Worm (Caenorhabditis elegans) whole organism, mixed stage, embryonic: Measurements from ENCODE around the gene arl-6.

Source experiments
- M03D4.4 ChIP-seq: sonication (generic microtip); optimal IDR thresholded peaks from 2 replicates; lab custom pipeline; 2017; ENCODE audit warnings: mild to moderate bottlenecking, missing genetic modification characterization, missing compliant biosample characterization
- bed-3 ChIP-seq: fragments of 200-800 bp; sonication (Bioruptor generic); optimal IDR thresholded peaks from 3 replicates; lab custom pipeline; 2018; ENCODE audit warnings: mild to moderate bottlenecking, missing genetic modification characterization, moderate library complexity, missing compliant biosample characterization
- blmp-1 ChIP-seq: fragments of 150-350 bp; optimal IDR thresholded peaks from 2 replicates; lab custom pipeline; 2014; ENCODE audit warnings: missing biosample characterization, missing genetic modification characterization
- ceh-39 ChIP-seq: fragments of 150-350 bp; optimal IDR thresholded peaks from 2 replicates; lab custom pipeline; 2014; ENCODE audit warnings: missing biosample characterization, missing genetic modification characterization
- ceh-43 ChIP-seq: fragments of 200-800 bp; sonication (Bioruptor generic); optimal IDR thresholded peaks from 2 replicates; lab custom pipeline; 2018; ENCODE audit warnings: mild to moderate bottlenecking, missing genetic modification characterization, moderate library complexity, missing compliant biosample characterization
- ceh-83 ChIP-seq: fragments of 200-800 bp; sonication (Bioruptor generic); optimal IDR thresholded peaks from 2 replicates; lab custom pipeline; 2018; ENCODE audit warnings: mild to moderate bottlenecking, missing genetic modification characterization, missing compliant biosample characterization
- ces-1 ChIP-seq: fragments of 150-350 bp; optimal IDR thresholded peaks from 2 replicates; lab custom pipeline; 2014; ENCODE audit warnings: missing biosample characterization, missing genetic modification reagents, missing genetic modification characterization
- cnd-1 ChIP-seq: fragments of 200-800 bp; sonication (Bioruptor generic); optimal IDR thresholded peaks from 2 replicates; lab custom pipeline; 2018; ENCODE audit warnings: mild to moderate bottlenecking, missing genetic modification characterization, missing compliant biosample characterization
- drap-1 ChIP-seq: fragments of 200-800 bp; sonication (Bioruptor generic); optimal IDR thresholded peaks from 3 replicates; lab custom pipeline; 2018; ENCODE audit warnings: mild to moderate bottlenecking, missing genetic modification characterization, missing compliant biosample characterization
- elt-3 ChIP-seq: fragments of 150-350 bp; optimal IDR thresholded peaks from 2 replicates; lab custom pipeline; 2014; ENCODE audit warnings: missing biosample characterization, missing genetic modification characterization
- flh-1 ChIP-seq: fragments of 200-800 bp; sonication (Bioruptor generic); optimal IDR thresholded peaks from 2 replicates; lab custom pipeline; 2018; ENCODE audit warnings: mild to moderate bottlenecking, missing genetic modification characterization, moderate library complexity, missing compliant biosample characterization
- hlh-1 ChIP-seq: fragments of 150-350 bp; optimal IDR thresholded peaks from 2 replicates; lab custom pipeline; 2014; ENCODE audit warnings: missing biosample characterization, missing genetic modification reagents, missing genetic modification characterization
- lin-13 ChIP-seq: fragments of 150-350 bp; optimal IDR thresholded peaks from 2 replicates; lab custom pipeline; 2014; ENCODE audit warnings: missing biosample characterization, missing genetic modification characterization
- lin-32 ChIP-seq: fragments of 200-800 bp; sonication (Bioruptor generic); optimal IDR thresholded peaks from 2 replicates; lab custom pipeline; 2018; ENCODE audit warnings: mild to moderate bottlenecking, missing genetic modification characterization, missing compliant biosample characterization
- lsy-2 ChIP-seq: fragments of 150-350 bp; optimal IDR thresholded peaks from 2 replicates; lab custom pipeline; 2014; ENCODE audit warnings: missing biosample characterization, missing genetic modification characterization
- mab-5 ChIP-seq: fragments of 150-350 bp; optimal IDR thresholded peaks from 2 replicates; lab custom pipeline; 2014; ENCODE audit warnings: missing biosample characterization, missing genetic modification characterization
- mep-1 ChIP-seq: fragments of 150-350 bp; optimal IDR thresholded peaks from 2 replicates; lab custom pipeline; 2017; ENCODE audit warnings: missing biosample characterization, missing genetic modification reagents, missing genetic modification characterization, inconsistent platforms
- mls-2 ChIP-seq: sonication (generic microtip); optimal IDR thresholded peaks from 2 replicates; lab custom pipeline; 2016; ENCODE audit warnings: mild to moderate bottlenecking, missing genetic modification characterization, moderate library complexity, missing compliant biosample characterization
- nhr-2 ChIP-seq: fragments of 150-350 bp; optimal IDR thresholded peaks from 2 replicates; lab custom pipeline; 2014; ENCODE audit warnings: missing biosample characterization, missing genetic modification characterization
- nhr-237 ChIP-seq: fragments of 150-350 bp; optimal IDR thresholded peaks from 2 replicates; lab custom pipeline; 2014; ENCODE audit warnings: missing biosample characterization, missing genetic modification characterization
- nhr-28 ChIP-seq: fragments of 150-350 bp; optimal IDR thresholded peaks from 2 replicates; lab custom pipeline; 2014; ENCODE audit warnings: missing biosample characterization, missing genetic modification characterization
- nhr-76 ChIP-seq: sonication (generic microtip); optimal IDR thresholded peaks from 2 replicates; lab custom pipeline; 2017; ENCODE audit warnings: missing biosample characterization, missing genetic modification characterization
- pha-4 ChIP-seq: fragments of 150-350 bp; optimal IDR thresholded peaks from 2 replicates; lab custom pipeline; 2018; ENCODE audit warnings: missing biosample characterization, missing genetic modification reagents, missing genetic modification characterization
- sem-2 ChIP-seq: fragments of 200-800 bp; sonication (Bioruptor generic); optimal IDR thresholded peaks from 2 replicates; lab custom pipeline; 2018; ENCODE audit warnings: mild to moderate bottlenecking, missing genetic modification characterization, missing compliant biosample characterization
- snpc-4 ChIP-seq: fragments of 150-350 bp; optimal IDR thresholded peaks from 2 replicates; lab custom pipeline; 2014; ENCODE audit warnings: missing biosample characterization, missing genetic modification characterization
- sptf-1 ChIP-seq: sonication (generic microtip); optimal IDR thresholded peaks from 2 replicates; lab custom pipeline; 2017; ENCODE audit warnings: mild to moderate bottlenecking, missing genetic modification characterization, moderate library complexity, missing compliant biosample characterization
- tbx-8 ChIP-seq: fragments of 200-800 bp; sonication (Bioruptor generic); optimal IDR thresholded peaks from 2 replicates; lab custom pipeline; 2018; ENCODE audit warnings: mild to moderate bottlenecking, missing genetic modification characterization, moderate library complexity, missing compliant biosample characterization
- unc-120 ChIP-seq: sonication (generic microtip); optimal IDR thresholded peaks from 2 replicates; lab custom pipeline; 2017; ENCODE audit warnings: missing genetic modification characterization, missing compliant biosample characterization; ENCODE audit not compliant: poor library complexity, severe bottlenecking
- unc-39 ChIP-seq: fragments of 150-350 bp; optimal IDR thresholded peaks from 2 replicates; lab custom pipeline; 2014; ENCODE audit warnings: missing biosample characterization, missing genetic modification characterization
- unc-62 ChIP-seq: fragments of 150-350 bp; optimal IDR thresholded peaks from 2 replicates; lab custom pipeline; 2014; ENCODE audit warnings: missing biosample characterization, missing genetic modification reagents, missing genetic modification characterization
- zip-8 ChIP-seq: fragments of 150-350 bp; optimal IDR thresholded peaks from 2 replicates; lab custom pipeline; 2014; ENCODE audit warnings: missing biosample characterization, missing genetic modification characterization

arl-6 gene

DNA sequence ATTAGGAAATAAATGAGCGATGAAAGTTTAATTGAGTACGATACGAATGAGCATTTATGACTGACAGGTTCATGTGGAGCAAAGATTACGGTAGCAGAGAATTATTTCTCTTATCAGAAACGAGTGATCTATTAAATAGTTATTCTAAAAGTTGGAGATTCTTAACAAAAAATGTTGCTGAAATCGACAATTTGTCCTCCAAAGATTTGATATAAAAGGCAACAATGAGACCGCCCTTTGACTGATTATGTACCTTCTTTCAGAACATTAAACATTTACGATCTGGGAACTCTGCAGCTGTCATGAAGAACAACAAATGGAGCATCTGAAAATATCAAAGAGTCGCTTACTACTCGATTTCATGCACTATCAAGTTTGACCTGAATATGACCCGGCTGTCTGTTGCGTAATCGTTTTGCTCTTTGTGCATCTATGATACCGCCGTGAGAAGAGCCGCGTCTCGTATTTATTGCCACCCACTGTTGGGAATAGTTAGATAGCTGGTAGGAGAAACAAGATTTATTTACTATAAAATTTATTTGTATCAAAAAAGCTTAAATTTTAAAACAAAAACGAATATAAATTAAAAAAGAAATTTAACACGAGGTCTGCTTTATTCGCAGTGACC is 5.0 kb downstream of the arl-6 start, which contains the start of gene pal-1:
pal-1 (minus strand) TSS at position 51 of the 628 bp plus-strand sequence.
- TF ChIP-seq nhr-28 (tag; lab: Kevin White, UChicago) (no peak), nhr-76 (tag; lab: Kevin White, UChicago) (no peak), lin-32 (no peak), nhr-2 (peak; percentile 53), mep-1 (tag; lab: Kevin White, UChicago) (no peak), unc-120 (tag; lab: Kevin White, UChicago) (no peak), bed-3 (no peak), pha-4 (no peak), zip-8 (tag; lab: Kevin White, UChicago) (peak; percentile 60)

- TF ChIP-seq lsy-2 (tag; lab: Kevin White, UChicago), result peak; percentile 87
- no peak for TF ChIP-seq unc-120 (tag; lab: Kevin White, UChicago)
- no peak for TF ChIP-seq sptf-1 (tag; lab: Kevin White, UChicago)
- TF ChIP-seq, all 35 proteins: peak for 1
Measured at ce11 chrIII:4808089-4808488, 6.5 kb downstream of the arl-6 start.

ce11 chrIII:4806345-4806744 is 8.3 kb downstream of the arl-6 start:
- TF ChIP-seq sem-2 (GFP tag; lab: Kevin White, UChicago), result no peak
- no peak for TF ChIP-seq M03D4.4 (tag; lab: Kevin White, UChicago)
- peak; percentile 95 for TF ChIP-seq nhr-2

- TF ChIP-seq drap-1 (GFP tag; lab: Kevin White, UChicago), result no peak
Measured at ce11 chrIII:4802707-4803106, 11.9 kb downstream of the arl-6 start, which contains the start of gene metl-5. metl-5 (plus strand) TSS chrIII:4803007.

DNA sequence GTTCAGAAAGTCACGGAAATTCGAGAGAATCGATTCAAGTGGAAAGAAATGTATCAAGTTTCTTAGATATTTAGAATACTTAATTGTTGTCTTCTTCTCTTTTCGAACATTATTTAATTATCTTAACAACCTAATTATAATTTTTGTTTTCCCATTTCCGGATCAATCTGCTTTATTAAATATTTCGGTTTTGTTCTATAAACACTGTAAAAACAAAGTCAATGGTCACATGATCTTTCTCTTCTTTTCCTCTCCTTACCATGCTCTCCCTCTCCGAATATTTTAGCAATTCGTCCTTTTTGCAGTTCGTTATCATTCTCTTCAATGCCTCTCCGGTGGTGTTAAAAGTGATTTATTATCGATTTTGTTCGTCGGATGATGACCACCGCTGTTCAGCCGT is 18.1 kb downstream of the arl-6 start, which contains the start of gene tag-325:
tag-325 (plus strand) TSS at position 301 of the 400 bp plus-strand sequence.
- no peak for TF ChIP-seq sptf-1 (tag; lab: Kevin White, UChicago)
- no peak for TF ChIP-seq nhr-76 (tag; lab: Kevin White, UChicago)
- no peak for TF ChIP-seq tbx-8
- TF ChIP-seq nhr-2, result no peak
- no peak for TF ChIP-seq sem-2 (GFP tag; lab: Kevin White, UChicago)
- TF ChIP-seq pha-4, result no peak
- TF ChIP-seq lsy-2 (tag; lab: Kevin White, UChicago), result no peak
- no peak for TF ChIP-seq lin-13 (tag; lab: Kevin White, UChicago)
- no peak for TF ChIP-seq mls-2 (tag; lab: Kevin White, UChicago)
- no peak for TF ChIP-seq elt-3 (tag; lab: Kevin White, UChicago)
- TF ChIP-seq cnd-1 (tag; lab: Kevin White, UChicago), result no peak
- no peak for TF ChIP-seq nhr-28 (tag; lab: Kevin White, UChicago)
- no peak for TF ChIP-seq unc-39 (tag; lab: Kevin White, UChicago)

- peak; percentile 31 for TF ChIP-seq nhr-2
- TF ChIP-seq bed-3, result no peak
- TF ChIP-seq flh-1, result no peak
- TF ChIP-seq hlh-1 (tag; lab: Kevin White, UChicago), result peak; percentile 16
- TF ChIP-seq lsy-2 (tag; lab: Kevin White, UChicago), result peak; percentile 14
- TF ChIP-seq nhr-237 (tag; lab: Kevin White, UChicago), result peak; percentile 68
- peak; percentile 68 for TF ChIP-seq pha-4
- peak; percentile 69 for TF ChIP-seq ceh-39 (tag; lab: Kevin White, UChicago)
- peak; percentile 42 for TF ChIP-seq mep-1 (tag; lab: Kevin White, UChicago)
- TF ChIP-seq mab-5 (tag; lab: Kevin White, UChicago), result no peak
- TF ChIP-seq zip-8 (tag; lab: Kevin White, UChicago), result no peak
Measured at ce11 chrIII:4796039-4796438, 18.6 kb downstream of the arl-6 start.

- TF ChIP-seq elt-3 (tag; lab: Kevin White, UChicago) (no peak), tbx-8 (no peak), ces-1 (GFP tag; lab: Kevin White, UChicago) (no peak), M03D4.4 (tag; lab: Kevin White, UChicago) (no peak), sem-2 (GFP tag; lab: Kevin White, UChicago) (no peak), blmp-1 (tag; lab: Kevin White, UChicago) (no peak), mep-1 (tag; lab: Kevin White, UChicago) (no peak), lin-13 (tag; lab: Kevin White, UChicago) (no peak), lin-32 (no peak), mab-5 (tag; lab: Kevin White, UChicago) (no peak), flh-1 (no peak), nhr-237 (tag; lab: Kevin White, UChicago) (no peak), nhr-28 (tag; lab: Kevin White, UChicago) (no peak), nhr-76 (tag; lab: Kevin White, UChicago) (no peak), unc-62 (no peak), ceh-43 (GFP tag; lab: Kevin White, UChicago) (no peak), ceh-83 (GFP tag; lab: Kevin White, UChicago) (no peak), drap-1 (GFP tag; lab: Kevin White, UChicago) (no peak), snpc-4 (tag; lab: Kevin White, UChicago) (no peak)
- TF ChIP-seq, all 35 proteins: peak for 0
Measured at ce11 chrIII:4792560-4793136, 22.0 kb downstream of the arl-6 start, which contains the start of gene mip-1. mip-1 (plus strand) TSS chrIII:4793086.
